Worm (Caenorhabditis elegans) whole organism, midembryonic: ENCODE data around the gene fem-1.

Experiments
- T22C8.4 ChIP-seq: fragments of 200-800 bp; sonication (Bioruptor generic); IDR thresholded peaks from 2 replicates; pipeline ENCODE4 v1.3.6; 2022; ENCODE audit warnings: missing genetic modification characterization, missing compliant biosample characterization
- cog-1 ChIP-seq: sonication (generic microtip); optimal IDR thresholded peaks from 2 replicates; lab custom pipeline; 2016; ENCODE audit warnings: missing genetic modification characterization, missing compliant biosample characterization
- flt-1 ChIP-seq: fragments of 200-800 bp; sonication (Bioruptor generic); IDR thresholded peaks from 2 replicates; pipeline ENCODE4 v1.3.6; 2022; ENCODE audit warnings: missing genetic modification characterization, missing compliant biosample characterization
- klf-2 ChIP-seq: fragments of 200-800 bp; sonication (Bioruptor generic); conservative IDR thresholded peaks from 2 replicates; pipeline ENCODE4 v1.3.6; 2022; ENCODE audit warnings: missing genetic modification reagents, missing genetic modification characterization, missing compliant biosample characterization
- med-1 ChIP-seq: sonication (generic microtip); optimal IDR thresholded peaks from 2 replicates; lab custom pipeline; 2017; ENCODE audit warnings: missing genetic modification characterization, mild to moderate bottlenecking, missing compliant biosample characterization, antibody characterized with exemption, missing genetic modification reagents; ENCODE audit not compliant: insufficient read depth
- ref-1 ChIP-seq: fragments of 200-800 bp; sonication (Bioruptor generic); conservative IDR thresholded peaks from 2 replicates; pipeline ENCODE4 v1.3.6; 2022; ENCODE audit warnings: missing genetic modification reagents, missing genetic modification characterization, missing compliant biosample characterization
- tab-1 ChIP-seq: fragments of 200-800 bp; sonication (Bioruptor generic); IDR thresholded peaks from 2 replicates; pipeline ENCODE4 v1.3.6; 2022; ENCODE audit warnings: missing genetic modification characterization, missing compliant biosample characterization
- ztf-23 ChIP-seq: fragments of 200-800 bp; sonication (Bioruptor generic); IDR thresholded peaks from 2 replicates; pipeline ENCODE4 v1.3.6; 2022; ENCODE audit warnings: missing genetic modification reagents, missing genetic modification characterization, missing compliant biosample characterization
- ztf-29 ChIP-seq: fragments of 200-800 bp; sonication (Bioruptor generic); IDR thresholded peaks from 2 replicates; pipeline ENCODE4 v1.3.6; 2022; ENCODE audit warnings: missing genetic modification reagents, missing genetic modification characterization, missing compliant biosample characterization

fem-1 gene

ce11 chrIV:5537813-5538538 is at the start of gene fem-1, which contains the start of gene drp-1:
Gene fem-1 (minus strand): TSS chrIV:5537962.
Gene drp-1 (plus strand): TSS chrIV:5538488.
- no peak for TF ChIP-seq ztf-29
- no peak for TF ChIP-seq tab-1 (GFP tag; lab: Robert Waterston, UW)
- TF ChIP-seq T22C8.4 (GFP tag; lab: Robert Waterston, UW), result no peak
- TF ChIP-seq ztf-23, result no peak
- TF ChIP-seq ref-1 (GFP tag; lab: Robert Waterston, UW), result no peak
- TF ChIP-seq med-1, result no peak
- no peak for TF ChIP-seq cog-1 (tag; lab: Kevin White, UChicago)

ce11 chrIV:5586320-5586720 is 48.6 kb upstream of the fem-1 start:
- TF ChIP-seq ztf-29 (no peak), ref-1 (GFP tag; lab: Robert Waterston, UW) (no peak)

ce11 chrIV:5584384-5584783 is 46.6 kb upstream of the fem-1 start, which contains the start of gene fkh-7:
Gene fkh-7 (plus strand): TSS chrIV:5584684.
- no peak for TF ChIP-seq ref-1 (GFP tag; lab: Robert Waterston, UW)

- no peak for TF ChIP-seq ztf-29
Measured at ce11 chrIV:5583184-5583583, 45.4 kb upstream of the fem-1 start.

- TF ChIP-seq med-1 (no peak), klf-2 (GFP tag; lab: Robert Waterston, UW) (no peak)
Measured at ce11 chrIV:5582760-5583159, 45.0 kb upstream of the fem-1 start.

- no peak for TF ChIP-seq med-1
- TF ChIP-seq klf-2 (GFP tag; lab: Robert Waterston, UW), result no peak
- no peak for TF ChIP-seq T22C8.4 (GFP tag; lab: Robert Waterston, UW)
- TF ChIP-seq cog-1 (tag; lab: Kevin White, UChicago), result no peak
- TF ChIP-seq flt-1 (GFP tag; lab: Robert Waterston, UW), result no peak
- TF ChIP-seq ztf-23, result no peak
- TF ChIP-seq ref-1 (GFP tag; lab: Robert Waterston, UW), result no peak
- TF ChIP-seq tab-1 (GFP tag; lab: Robert Waterston, UW), result no peak
Measured at ce11 chrIV:5582267-5582666, 44.5 kb upstream of the fem-1 start.

ce11 chrIV:5580588-5581308 is 43.0 kb upstream of the fem-1 start:
- no peak for TF ChIP-seq ztf-23
- no peak for TF ChIP-seq cog-1 (tag; lab: Kevin White, UChicago)
- no peak for TF ChIP-seq klf-2 (GFP tag; lab: Robert Waterston, UW)
- TF ChIP-seq flt-1 (GFP tag; lab: Robert Waterston, UW), result no peak
- no peak for TF ChIP-seq tab-1 (GFP tag; lab: Robert Waterston, UW)
- TF ChIP-seq ref-1 (GFP tag; lab: Robert Waterston, UW), result no peak
- TF ChIP-seq med-1, result no peak
- TF ChIP-seq T22C8.4 (GFP tag; lab: Robert Waterston, UW), result no peak
- no peak for TF ChIP-seq ztf-29

- TF ChIP-seq ref-1 (GFP tag; lab: Robert Waterston, UW), result no peak
- no peak for TF ChIP-seq med-1
Measured at ce11 chrIV:5574033-5574432, 36.3 kb upstream of the fem-1 start, which contains the start of gene T12E12.6. Gene T12E12.6 (minus strand): TSS chrIV:5574133.

ce11 chrIV:5572693-5573092 is 34.9 kb upstream of the fem-1 start:
- TF ChIP-seq cog-1 (tag; lab: Kevin White, UChicago), result no peak
- TF ChIP-seq ztf-23, result no peak
- TF ChIP-seq med-1, result no peak
- no peak for TF ChIP-seq T22C8.4 (GFP tag; lab: Robert Waterston, UW)
- TF ChIP-seq ztf-29, result no peak
- no peak for TF ChIP-seq ref-1 (GFP tag; lab: Robert Waterston, UW)
- no peak for TF ChIP-seq klf-2 (GFP tag; lab: Robert Waterston, UW)
- no peak for TF ChIP-seq tab-1 (GFP tag; lab: Robert Waterston, UW)
- TF ChIP-seq flt-1 (GFP tag; lab: Robert Waterston, UW), result no peak

- TF ChIP-seq klf-2 (GFP tag; lab: Robert Waterston, UW) (no peak), T22C8.4 (GFP tag; lab: Robert Waterston, UW) (no peak), ztf-23 (peak; percentile 9; the same call in 1 of the 2 replicates), med-1 (no peak)
Measured at ce11 chrIV:5565105-5565504, 27.3 kb upstream of the fem-1 start.

- TF ChIP-seq tab-1 (GFP tag; lab: Robert Waterston, UW), result no peak
- no peak for TF ChIP-seq cog-1 (tag; lab: Kevin White, UChicago)
- no peak for TF ChIP-seq ztf-29
- TF ChIP-seq ztf-23, result no peak
- TF ChIP-seq med-1, result no peak
- TF ChIP-seq T22C8.4 (GFP tag; lab: Robert Waterston, UW), result no peak
- TF ChIP-seq flt-1 (GFP tag; lab: Robert Waterston, UW), result no peak
- TF ChIP-seq klf-2 (GFP tag; lab: Robert Waterston, UW), result no peak
- TF ChIP-seq ref-1 (GFP tag; lab: Robert Waterston, UW), result no peak
Measured at ce11 chrIV:5564293-5564692, 26.5 kb upstream of the fem-1 start.
